Fruit fly (Drosophila melanogaster): ENCODE measurements around the gene CG17996.

CG17996 gene

DNA sequence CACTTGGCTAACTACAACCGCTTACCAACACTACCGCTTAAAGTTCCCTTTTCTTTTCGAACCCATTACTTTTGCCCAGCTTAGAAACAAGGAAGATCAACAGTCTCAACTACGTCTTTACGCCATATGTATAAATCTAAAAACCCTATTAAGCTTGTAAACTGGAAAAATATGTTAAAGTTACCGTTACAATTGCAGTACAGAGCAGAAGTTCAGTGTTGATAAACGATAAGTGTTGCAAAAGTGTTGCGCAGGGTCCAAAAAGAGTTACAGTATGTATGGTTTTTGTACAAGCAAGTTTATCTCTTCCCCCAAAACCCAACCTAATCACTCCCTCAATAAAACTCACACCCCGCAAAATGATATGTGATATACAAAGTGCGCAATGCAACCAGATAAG lies 16.3 kb upstream of the CG17996 start:
- no peak for TF ChIP-seq CG14655 (GFP tag; optimal IDR thresholded peaks at IDR 0.05)
- TF ChIP-seq CG8159 (tag; optimal IDR thresholded peaks at IDR 0.05) = no peak
- TF ChIP-seq CG4496 (GFP tag; IDR thresholded peaks at IDR 0.05) = no peak
- no peak for TF ChIP-seq Pif1B (GFP tag; optimal IDR thresholded peaks at IDR 0.05)
- no peak for TF ChIP-seq CG32121 (GFP tag; IDR thresholded peaks at IDR 0.05)
- no peak for TF ChIP-seq CG8301 (tag; optimal IDR thresholded peaks at IDR 0.05)
- TF ChIP-seq Ets98B (GFP tag; IDR thresholded peaks at IDR 0.05) = no peak
- TF ChIP-seq D1 (tag; optimal IDR thresholded peaks at IDR 0.05) = no peak
- no peak for TF ChIP-seq CG12605 (GFP tag; IDR thresholded peaks at IDR 0.05)
- TF ChIP-seq CG10348 (GFP tag; IDR thresholded peaks at IDR 0.05) = no peak
- no peak for TF ChIP-seq CG13204 (GFP tag; optimal IDR thresholded peaks at IDR 0.05)
- no peak for TF ChIP-seq EcR (GFP tag; optimal IDR thresholded peaks at IDR 0.05)
- TF ChIP-seq rn (GFP tag; IDR thresholded peaks at IDR 0.05) = no peak
- TF ChIP-seq gl (tag; optimal IDR thresholded peaks at IDR 0.05) = no peak
- TF ChIP-seq CG9948 (tag; optimal IDR thresholded peaks at IDR 0.05) = no peak
- no peak for TF ChIP-seq Pif1A (GFP tag; optimal IDR thresholded peaks at IDR 0.05)
- TF ChIP-seq CG17806 (tag; optimal IDR thresholded peaks at IDR 0.05) = no peak
- no peak for TF ChIP-seq fd96Ca (GFP tag; IDR thresholded peaks at IDR 0.05)

DNA sequence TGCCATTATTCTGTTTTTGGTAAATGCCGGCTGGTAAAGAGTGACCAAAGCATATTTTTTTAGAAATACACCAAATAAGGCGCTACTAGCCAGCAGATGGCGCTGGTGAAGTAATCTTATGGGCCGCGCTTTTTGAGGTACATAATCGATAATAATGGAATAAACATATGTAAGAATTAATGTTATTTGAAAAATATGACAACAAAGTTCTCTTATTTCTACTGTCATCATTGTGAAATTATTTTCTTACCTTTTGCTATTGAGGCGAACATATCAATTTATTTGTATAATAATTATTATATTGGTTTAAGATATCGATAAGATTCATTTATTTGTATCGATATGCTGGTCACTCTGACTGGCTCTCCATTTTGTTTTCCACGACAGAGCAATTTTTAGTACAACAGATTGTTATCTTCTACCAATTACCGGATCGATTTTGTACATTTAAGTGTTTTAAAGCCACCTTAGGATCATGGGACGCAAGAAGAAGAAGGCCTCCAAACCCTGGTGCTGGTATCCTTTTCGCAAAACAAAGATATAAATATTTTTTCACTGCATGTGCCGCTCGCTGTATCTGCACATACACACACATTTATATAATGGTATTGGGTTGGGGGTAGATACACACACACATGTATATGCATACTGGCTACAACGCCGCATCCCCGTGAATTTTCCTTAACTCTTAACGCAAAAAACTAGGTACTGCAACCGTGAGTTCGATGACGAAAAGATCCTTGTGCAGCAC lies 12.4 kb upstream of the CG17996 start, which contains the start of the genes LSm7 and BuGZ:
Gene LSm7, minus strand, starts transcription at position 46 of the 751 bp plus-strand sequence.
Gene BuGZ, plus strand, starts transcription at position 351 of the 751 bp plus-strand sequence.
- TF ChIP-seq CG9948 (tag; optimal IDR thresholded peaks at IDR 0.05) (no peak), Snoo (tag; optimal IDR thresholded peaks at IDR 0.05) (no peak), CG8301 (tag; optimal IDR thresholded peaks at IDR 0.05) (no peak), rn (GFP tag; IDR thresholded peaks at IDR 0.05) (no peak), EcR (GFP tag; optimal IDR thresholded peaks at IDR 0.05) (no peak), CG32121 (GFP tag; IDR thresholded peaks at IDR 0.05) (no peak)

DNA sequence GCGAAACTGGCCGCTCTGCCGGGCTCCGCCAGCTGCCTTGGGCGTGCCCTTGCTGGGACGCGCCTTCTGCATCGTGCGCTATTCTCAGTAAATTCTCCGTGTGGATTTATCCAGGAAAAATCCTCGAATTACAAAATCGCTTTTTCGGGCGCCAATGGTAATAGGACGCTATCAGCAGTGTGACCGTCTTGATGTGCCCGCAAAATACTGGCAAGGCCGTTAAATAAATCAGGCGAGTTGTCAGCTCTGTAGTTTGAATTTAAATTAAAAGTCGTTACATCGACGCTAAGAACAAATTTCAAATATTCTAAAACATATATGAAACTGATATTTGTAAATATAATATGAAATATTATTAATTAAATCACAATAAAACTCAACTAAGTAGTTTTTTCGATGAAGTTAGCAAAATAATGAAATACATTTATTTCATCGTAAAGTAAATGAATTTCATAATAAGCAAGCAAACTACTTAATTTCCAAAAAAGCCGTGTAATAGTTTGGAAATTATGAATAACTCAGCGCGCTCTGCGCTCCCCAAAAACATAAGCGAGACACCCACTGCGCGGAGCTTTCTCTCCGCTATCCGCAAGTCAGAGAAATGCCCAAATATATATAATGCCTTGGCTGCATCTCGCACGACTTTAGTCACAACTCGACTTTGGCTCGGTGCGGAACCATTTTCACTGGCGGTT lies 7.5 kb upstream of the CG17996 start, which contains the start of the genes glu and ChLD3:
Gene glu, minus strand, starts transcription at position 183 of the 695 bp plus-strand sequence.
Gene ChLD3, plus strand, starts transcription at position 645 of the 695 bp plus-strand sequence.
- no peak for TF ChIP-seq CG4496 (GFP tag; IDR thresholded peaks at IDR 0.05)
- TF ChIP-seq CG8301 (tag; optimal IDR thresholded peaks at IDR 0.05) = no peak
- TF ChIP-seq rn (GFP tag; IDR thresholded peaks at IDR 0.05) = no peak
- TF ChIP-seq CG15710 (tag; optimal IDR thresholded peaks at IDR 0.05) = no peak
- no peak for TF ChIP-seq fd96Ca (GFP tag; IDR thresholded peaks at IDR 0.05)
- no peak for TF ChIP-seq CG17806 (tag; optimal IDR thresholded peaks at IDR 0.05)
- TF ChIP-seq CG9948 (tag; optimal IDR thresholded peaks at IDR 0.05) = no peak
- no peak for TF ChIP-seq CG13204 (GFP tag; optimal IDR thresholded peaks at IDR 0.05)
- no peak for TF ChIP-seq D1 (tag; optimal IDR thresholded peaks at IDR 0.05)
- TF ChIP-seq CG8159 (tag; optimal IDR thresholded peaks at IDR 0.05) = no peak
- TF ChIP-seq CG10348 (GFP tag; IDR thresholded peaks at IDR 0.05) = no peak
- no peak for TF ChIP-seq Snoo (tag; optimal IDR thresholded peaks at IDR 0.05)
- no peak for TF ChIP-seq gl (tag; optimal IDR thresholded peaks at IDR 0.05)

DNA sequence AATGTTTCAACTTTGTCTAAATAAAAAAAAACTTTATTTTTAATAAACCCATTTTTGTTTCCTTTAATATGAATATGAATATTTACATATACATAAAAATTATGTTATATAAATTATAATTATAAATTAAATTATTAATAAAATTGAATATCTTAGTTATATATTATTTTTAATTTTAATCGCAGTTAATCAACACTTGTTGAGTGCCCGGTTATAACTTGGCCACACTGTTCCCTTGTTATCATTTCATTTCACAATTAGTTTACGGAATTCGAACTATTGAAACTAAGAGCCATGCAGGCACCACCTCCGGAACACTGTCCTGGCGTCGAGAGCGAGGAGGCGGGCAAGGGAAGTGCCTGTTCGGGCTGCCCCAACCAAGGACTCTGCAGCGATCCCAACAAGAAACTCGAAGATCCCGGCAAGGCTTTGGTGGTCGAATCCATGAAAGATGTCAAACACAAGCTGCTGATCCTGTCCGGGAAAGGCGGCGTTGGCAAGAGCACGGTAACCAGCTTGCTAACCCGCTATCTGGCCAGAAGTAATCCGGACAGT lies 1.6 kb upstream of the CG17996 start, which contains the start of gene Nubp1:
Gene Nubp1, plus strand, starts transcription at position 213 of the 555 bp plus-strand sequence.
- TF ChIP-seq Ets98B (GFP tag; IDR thresholded peaks at IDR 0.05) = no peak
- TF ChIP-seq CG17806 (tag; optimal IDR thresholded peaks at IDR 0.05) = no peak
- TF ChIP-seq CG13204 (GFP tag; optimal IDR thresholded peaks at IDR 0.05) = no peak
- no peak for TF ChIP-seq CG32121 (GFP tag; IDR thresholded peaks at IDR 0.05)
- no peak for TF ChIP-seq gl (tag; optimal IDR thresholded peaks at IDR 0.05)
- TF ChIP-seq CG4496 (GFP tag; IDR thresholded peaks at IDR 0.05) = no peak
- TF ChIP-seq CG14655 (GFP tag; optimal IDR thresholded peaks at IDR 0.05) = no peak
- TF ChIP-seq CG12605 (GFP tag; IDR thresholded peaks at IDR 0.05) = no peak
- no peak for TF ChIP-seq Pif1A (GFP tag; optimal IDR thresholded peaks at IDR 0.05)
- TF ChIP-seq Snoo (tag; optimal IDR thresholded peaks at IDR 0.05) = no peak
- no peak for TF ChIP-seq Pif1B (GFP tag; optimal IDR thresholded peaks at IDR 0.05)
- no peak for TF ChIP-seq rn (GFP tag; IDR thresholded peaks at IDR 0.05)
- no peak for TF ChIP-seq D1 (tag; optimal IDR thresholded peaks at IDR 0.05)

DNA sequence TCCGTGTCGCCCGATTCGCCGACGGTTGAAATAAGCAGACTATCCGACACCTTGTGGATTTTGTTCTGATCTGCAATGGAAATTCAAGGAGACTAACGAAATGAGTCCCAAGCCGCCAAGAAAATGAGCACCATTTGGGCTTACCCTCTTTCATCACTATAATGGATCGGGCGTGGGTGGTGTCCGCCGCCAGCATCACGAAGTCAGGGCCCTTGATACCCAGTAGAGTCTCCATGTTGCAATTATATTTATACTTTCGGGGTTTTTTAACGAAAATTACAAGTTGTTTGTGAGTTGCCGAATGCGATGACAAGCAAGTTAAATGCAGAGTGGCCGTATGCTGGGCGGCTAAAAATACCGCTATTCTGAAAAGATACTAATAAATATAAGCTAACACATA lies 960 bp upstream of the CG17996 start, which contains the start of gene Prosbeta4:
Gene Prosbeta4, minus strand, starts transcription at position 335 of the 400 bp plus-strand sequence.
- TF ChIP-seq CG9948 (tag; optimal IDR thresholded peaks at IDR 0.05) = no peak
- TF ChIP-seq rn (GFP tag; IDR thresholded peaks at IDR 0.05) = no peak
- TF ChIP-seq CG34367 (tag; optimal IDR thresholded peaks at IDR 0.05) = no peak
- no peak for TF ChIP-seq EcR (GFP tag; optimal IDR thresholded peaks at IDR 0.05)
- no peak for TF ChIP-seq CG4496 (GFP tag; IDR thresholded peaks at IDR 0.05)
- TF ChIP-seq CG15710 (tag; optimal IDR thresholded peaks at IDR 0.05) = no peak
- no peak for TF ChIP-seq CG13204 (GFP tag; optimal IDR thresholded peaks at IDR 0.05)
- no peak for TF ChIP-seq CG14655 (GFP tag; optimal IDR thresholded peaks at IDR 0.05)
- TF ChIP-seq D1 (tag; optimal IDR thresholded peaks at IDR 0.05) = no peak
- no peak for TF ChIP-seq CG32121 (GFP tag; IDR thresholded peaks at IDR 0.05)
- no peak for TF ChIP-seq Pif1B (GFP tag; optimal IDR thresholded peaks at IDR 0.05)
- TF ChIP-seq gl (tag; optimal IDR thresholded peaks at IDR 0.05) = no peak
- TF ChIP-seq CG8159 (tag; optimal IDR thresholded peaks at IDR 0.05) = no peak
